Worm (Caenorhabditis elegans): ENCODE data around the gene Y51H7C.1.

- TF ChIP-seq nhr-67 (tag; optimal IDR thresholded peaks at IDR 0.05) (no peak), nhr-237 (tag; optimal IDR thresholded peaks at IDR 0.05) (no peak), unc-62 (GFP tag; optimal IDR thresholded peaks at IDR 0.05) (no peak), ceh-16 (tag; optimal IDR thresholded peaks at IDR 0.05) (no peak), daf-12 (tag; optimal IDR thresholded peaks at IDR 0.05) (no peak), ztf-11 (tag; optimal IDR thresholded peaks at IDR 0.05) (no peak), skn-1 (tag; optimal IDR thresholded peaks at IDR 0.05) (no peak), ceh-9 (tag; optimal IDR thresholded peaks at IDR 0.05) (no peak), pqm-1 (tag; optimal IDR thresholded peaks at IDR 0.05) (no peak), aly-2 (tag; optimal IDR thresholded peaks at IDR 0.05) (no peak), lin-39 (tag; optimal IDR thresholded peaks at IDR 0.05) (no peak), elt-1 (tag; optimal IDR thresholded peaks at IDR 0.05) (no peak), elt-3 (tag; optimal IDR thresholded peaks at IDR 0.05) (no peak)
Observed at ce11 chrII:1473481-1473880, 6.0 kb downstream of the Y51H7C.1 start, which contains the start of gene H17B01.5.

Data from whole organism, L3 larva.